In the genomic region with DNA sequence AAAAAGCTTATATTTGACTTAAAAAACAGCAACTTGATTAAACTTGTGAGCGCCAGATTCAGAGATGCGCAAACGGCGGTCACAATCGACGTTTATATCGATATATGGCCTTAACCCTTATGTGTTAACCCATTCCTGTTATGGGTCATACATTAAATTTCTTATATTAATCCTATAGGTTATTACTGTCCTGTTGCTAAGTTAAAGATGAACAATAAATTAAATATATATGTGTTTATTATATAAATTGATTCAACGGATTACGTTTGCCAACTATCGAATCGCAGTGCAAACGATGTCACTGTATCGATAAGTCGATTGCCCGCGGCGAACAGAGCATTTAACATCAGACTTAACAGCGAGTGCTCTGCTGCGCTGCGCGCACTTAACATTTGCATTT, we compare ENCODE assay signal across 5 fruit fly cellular contexts.
A peak's percentile ranks its signal among the peaks of the same experiment; 100 is the strongest.
TF ChIP-seq lines count a peak whose summit lies in the region.

TSS of gene CG3740 (minus strand) at position 84 of the 400 bp plus-strand sequence.
TSS of gene hfw (plus strand) at position 357 of the 400 bp plus-strand sequence.

TF ChIP-seq in whole organism, adult, 20 proteins besides CTCF, POLR2A, EP300 and RAD21 (continued from another document):
- TF ChIP-seq Crg-1 (GFP tag; optimal IDR thresholded peaks at IDR 0.05; lab: Kevin White, UChicago), result peak; percentile 10
- peak; percentile 27 for TF ChIP-seq toe (GFP tag; optimal IDR thresholded peaks at IDR 0.05; lab: Kevin White, UChicago)

TF ChIP-seq in whole organism, embryonic, 481 proteins besides CTCF, POLR2A, EP300 and RAD21 (continued from another document and continues in another):
- TF ChIP-seq GATAe (GFP tag; conservative IDR thresholded peaks at IDR 0.05; lab: Robert Waterston, UW), result peak; percentile 43; the same call in 1 of the 2 replicates
- peak; percentile 25 for TF ChIP-seq CG13894 (tag; optimal IDR thresholded peaks at IDR 0.05; lab: Kevin White, UChicago)
- TF ChIP-seq ham (GFP tag; IDR thresholded peaks at IDR 0.05; lab: Robert Waterston, UW), result no peak
- TF ChIP-seq maf-S (GFP tag; optimal IDR thresholded peaks at IDR 0.05; lab: Kevin White, UChicago), result no peak
- no peak for TF ChIP-seq Lhr (GFP tag; optimal IDR thresholded peaks at IDR 0.05; lab: Kevin White, UChicago)
- TF ChIP-seq Ravus (GFP tag; IDR thresholded peaks at IDR 0.05; lab: Robert Waterston, UW), result peak; percentile 12; the same call in 1 of the 2 replicates
- no peak for TF ChIP-seq eve (GFP tag; optimal IDR thresholded peaks at IDR 0.05; lab: Kevin White, UChicago)
- peak; percentile 73; the same call in 1 of the 2 replicates for TF ChIP-seq CG7372 (GFP tag; IDR thresholded peaks at IDR 0.05; lab: Robert Waterston, UW)
- TF ChIP-seq CG3065 (GFP tag; optimal IDR thresholded peaks at IDR 0.05; lab: Kevin White, UChicago), result no peak
- no peak for TF ChIP-seq Camta (GFP tag; optimal IDR thresholded peaks at IDR 0.05; lab: Kevin White, UChicago)
- peak; percentile 72 for TF ChIP-seq CG14710 (tag; optimal IDR thresholded peaks at IDR 0.05; lab: Kevin White, UChicago)
- TF ChIP-seq zfh2 (GFP tag; optimal IDR thresholded peaks at IDR 0.05; lab: Kevin White, UChicago), result peak; percentile 39
- TF ChIP-seq caup (GFP tag; optimal IDR thresholded peaks at IDR 0.05; lab: Kevin White, UChicago; ENCODE audit: severe bottlenecking), result peak; percentile 50
- peak; percentile 85 for TF ChIP-seq Ptx1 (GFP tag; IDR thresholded peaks at IDR 0.05; lab: Robert Waterston, UW)
- TF ChIP-seq CG31365 (tag; optimal IDR thresholded peaks at IDR 0.05; lab: Kevin White, UChicago), result no peak
- peak; percentile 81 for TF ChIP-seq vvl (GFP tag; IDR thresholded peaks at IDR 0.05; lab: Robert Waterston, UW)
- peak; percentile 53; the same call in 2 of the 3 replicates for TF ChIP-seq CG2889 (GFP tag; IDR thresholded peaks at IDR 0.05; lab: Robert Waterston, UW)
- TF ChIP-seq disco-r (GFP tag; optimal IDR thresholded peaks at IDR 0.05; lab: Kevin White, UChicago), result no peak
- TF ChIP-seq CG17912 (GFP tag; optimal IDR thresholded peaks at IDR 0.05; lab: Kevin White, UChicago), result no peak
- TF ChIP-seq Myb (GFP tag; optimal IDR thresholded peaks at IDR 0.05; lab: Kevin White, UChicago), result no peak
- peak; percentile 34 for TF ChIP-seq CG3407 (GFP tag; optimal IDR thresholded peaks at IDR 0.05; lab: Kevin White, UChicago)
- peak; percentile 89 for TF ChIP-seq CG3995 (GFP tag; optimal IDR thresholded peaks at IDR 0.05; lab: Kevin White, UChicago)
- no peak for TF ChIP-seq MTF-1 (GFP tag; optimal IDR thresholded peaks at IDR 0.05; lab: Kevin White, UChicago; ENCODE audit: borderline replicate concordance)
- peak; percentile 15 for TF ChIP-seq CG13624 (GFP tag; optimal IDR thresholded peaks at IDR 0.05; lab: Kevin White, UChicago)
- TF ChIP-seq da (GFP tag; optimal IDR thresholded peaks at IDR 0.05; lab: Kevin White, UChicago), result no peak
- TF ChIP-seq btn (GFP tag; optimal IDR thresholded peaks at IDR 0.05; lab: Kevin White, UChicago), result no peak
- no peak for TF ChIP-seq CG6254 (GFP tag; optimal IDR thresholded peaks at IDR 0.05; lab: Kevin White, UChicago)
- TF ChIP-seq kni (GFP tag; optimal IDR thresholded peaks at IDR 0.05; lab: Kevin White, UChicago), result no peak
- TF ChIP-seq tx (GFP tag; optimal IDR thresholded peaks at IDR 0.05; lab: Kevin White, UChicago), result no peak
- no peak for TF ChIP-seq Lim3 (GFP tag; IDR thresholded peaks at IDR 0.05; lab: Robert Waterston, UW)
- TF ChIP-seq cas (GFP tag; IDR thresholded peaks at IDR 0.05; lab: Robert Waterston, UW), result no peak

TF ChIP-seq in whole organism, prepupa, 60 proteins besides CTCF, POLR2A, EP300 and RAD21 (continued from another document and continues in another):
- peak; percentile 65 for TF ChIP-seq Met (GFP tag; optimal IDR thresholded peaks at IDR 0.05; lab: Kevin White, UChicago)
- peak; percentile 62 for TF ChIP-seq vri (GFP tag; optimal IDR thresholded peaks at IDR 0.05; lab: Kevin White, UChicago)
- TF ChIP-seq CG31627 (GFP tag; optimal IDR thresholded peaks at IDR 0.05; lab: Kevin White, UChicago), result peak; percentile 51
- peak; percentile 30 for TF ChIP-seq CG8632 (GFP tag; optimal IDR thresholded peaks at IDR 0.05; lab: Kevin White, UChicago)
- no peak for TF ChIP-seq CG6808 (GFP tag; optimal IDR thresholded peaks at IDR 0.05; lab: Kevin White, UChicago)
- peak; percentile 74 for TF ChIP-seq esn (GFP tag; optimal IDR thresholded peaks at IDR 0.05; lab: Kevin White, UChicago)
- TF ChIP-seq CG11294 (GFP tag; IDR thresholded peaks at IDR 0.05; lab: Robert Waterston, UW), result peak; percentile 30; the same call in 1 of the 2 replicates
- no peak for TF ChIP-seq fkh (GFP tag; optimal IDR thresholded peaks at IDR 0.05; lab: Kevin White, UChicago)
- TF ChIP-seq Ets96B (tag; optimal IDR thresholded peaks at IDR 0.05; lab: Kevin White, UChicago), result peak; percentile 62
- TF ChIP-seq CG3032 (tag; optimal IDR thresholded peaks at IDR 0.05; lab: Kevin White, UChicago), result peak; percentile 57
- TF ChIP-seq CG10631 (GFP tag; optimal IDR thresholded peaks at IDR 0.05; lab: Kevin White, UChicago), result peak; percentile 80
- no peak for TF ChIP-seq fd59A (GFP tag; optimal IDR thresholded peaks at IDR 0.05; lab: Kevin White, UChicago)
- TF ChIP-seq lz (GFP tag; optimal IDR thresholded peaks at IDR 0.05; lab: Kevin White, UChicago), result peak; percentile 60
- TF ChIP-seq Smox (GFP tag; optimal IDR thresholded peaks at IDR 0.05; lab: Kevin White, UChicago), result peak; percentile 64
- peak; percentile 37 for TF ChIP-seq dac (GFP tag; optimal IDR thresholded peaks at IDR 0.05; lab: Kevin White, UChicago)
- no peak for TF ChIP-seq CG32006 (GFP tag; optimal IDR thresholded peaks at IDR 0.05; lab: Kevin White, UChicago)
- TF ChIP-seq CG6163 (GFP tag; IDR thresholded peaks at IDR 0.05; lab: Robert Waterston, UW), result peak; percentile 77
- no peak for TF ChIP-seq Hr38 (GFP tag; optimal IDR thresholded peaks at IDR 0.05; lab: Kevin White, UChicago)
- no peak for TF ChIP-seq CG16779 (tag; optimal IDR thresholded peaks at IDR 0.05; lab: Kevin White, UChicago)
- peak; percentile 56; the same call in 1 of the 3 replicates for TF ChIP-seq CG8119 (GFP tag; IDR thresholded peaks at IDR 0.05; lab: Robert Waterston, UW)
- peak; percentile 25 for TF ChIP-seq CG8319 (GFP tag; optimal IDR thresholded peaks at IDR 0.05; lab: Kevin White, UChicago)
- TF ChIP-seq Sox15 (GFP tag; optimal IDR thresholded peaks at IDR 0.05; lab: Kevin White, UChicago), result peak; percentile 59
- peak; percentile 48 for TF ChIP-seq Ets21C (GFP tag; optimal IDR thresholded peaks at IDR 0.05; lab: Kevin White, UChicago)
- peak; percentile 62 for TF ChIP-seq cyc (GFP tag; optimal IDR thresholded peaks at IDR 0.05; lab: Kevin White, UChicago)
- TF ChIP-seq OdsH (GFP tag; optimal IDR thresholded peaks at IDR 0.05; lab: Kevin White, UChicago), result no peak
- TF ChIP-seq CG11762 (GFP tag; optimal IDR thresholded peaks at IDR 0.05; lab: Kevin White, UChicago; ENCODE audit: insufficient read depth), result no peak
- peak; percentile 57; the same call in 1 of the 2 replicates for TF ChIP-seq CG15336 (GFP tag; IDR thresholded peaks at IDR 0.05; lab: Robert Waterston, UW)
- no peak for TF ChIP-seq Eip75B (GFP tag; optimal IDR thresholded peaks at IDR 0.05; lab: Kevin White, UChicago)
- peak; percentile 31 for TF ChIP-seq CG7368 (GFP tag; optimal IDR thresholded peaks at IDR 0.05; lab: Kevin White, UChicago)
- TF ChIP-seq CG4318 (GFP tag; optimal IDR thresholded peaks at IDR 0.05; lab: Kevin White, UChicago), result no peak
- TF ChIP-seq net (GFP tag; optimal IDR thresholded peaks at IDR 0.05; lab: Kevin White, UChicago), result peak; percentile 33
- TF ChIP-seq CG6854 (GFP tag; optimal IDR thresholded peaks at IDR 0.05; lab: Kevin White, UChicago), result no peak

TF ChIP-seq in whole organism, pupa, 21 proteins besides CTCF, POLR2A, EP300 and RAD21 (continued from another document):
- TF ChIP-seq gl (tag; optimal IDR thresholded peaks at IDR 0.05; lab: Kevin White, UChicago) (no peak), D1 (tag; optimal IDR thresholded peaks at IDR 0.05; lab: Kevin White, UChicago) (no peak)

TF ChIP-seq in whole organism, wandering third instar larva, 38 proteins besides CTCF, POLR2A, EP300 and RAD21 (continued from another document):
- TF ChIP-seq Hr78 (GFP tag; optimal IDR thresholded peaks at IDR 0.05; lab: Kevin White, UChicago) (no peak), HLH106 (tag; optimal IDR thresholded peaks at IDR 0.05; lab: Kevin White, UChicago) (peak; percentile 84), Abd-B (GFP tag; optimal IDR thresholded peaks at IDR 0.05; lab: Kevin White, UChicago) (no peak), sage (GFP tag; optimal IDR thresholded peaks at IDR 0.05; lab: Kevin White, UChicago) (peak; percentile 77), h (GFP tag; optimal IDR thresholded peaks at IDR 0.05; lab: Kevin White, UChicago) (peak; percentile 73), ey (GFP tag; optimal IDR thresholded peaks at IDR 0.05; lab: Kevin White, UChicago) (peak; percentile 31), Jra (GFP tag; optimal IDR thresholded peaks at IDR 0.05; lab: Kevin White, UChicago) (peak; percentile 22), Myc (optimal IDR thresholded peaks at IDR 0.05; lab: Kevin White, UChicago) (peak; percentile 58), tai (GFP tag; optimal IDR thresholded peaks at IDR 0.05; lab: Kevin White, UChicago) (no peak), usp (GFP tag; optimal IDR thresholded peaks at IDR 0.05; lab: Kevin White, UChicago) (no peak), pan (optimal IDR thresholded peaks at IDR 0.05; lab: Kevin White, UChicago) (no peak), dl (GFP tag; optimal IDR thresholded peaks at IDR 0.05; lab: Kevin White, UChicago; ENCODE audit: insufficient read depth in 1 of 2, partially characterized antibody in 2 of 2) (no peak), dsf (GFP tag; optimal IDR thresholded peaks at IDR 0.05; lab: Kevin White, UChicago; ENCODE audit: borderline replicate concordance) (peak; percentile 47), lola (GFP tag; optimal IDR thresholded peaks at IDR 0.05; lab: Kevin White, UChicago) (no peak), fru (GFP tag; optimal IDR thresholded peaks at IDR 0.05; lab: Kevin White, UChicago) (peak; percentile 68), OdsH (GFP tag; optimal IDR thresholded peaks at IDR 0.05; lab: Kevin White, UChicago) (peak; percentile 68), N (GFP tag; optimal IDR thresholded peaks at IDR 0.05; lab: Kevin White, UChicago) (no peak), foxo (GFP tag; optimal IDR thresholded peaks at IDR 0.05; lab: Kevin White, UChicago) (peak in 1 of 2 experiments; percentile 84)
